Fruit fly (Drosophila melanogaster) whole organism, embryonic: ENCODE results near the gene CG14420.
A peak's percentile ranks its signal among the peaks of the same experiment; 100 is the strongest.

ENCODE experiments used
- Atf-2 ChIP-seq: fragments of 200-800 bp; sonication (Bioruptor generic); optimal IDR thresholded peaks from 2 replicates; lab custom pipeline; 2016; ENCODE audit warnings: missing biosample characterization, missing genetic modification characterization
- CG10209 ChIP-seq: fragments of 200-800 bp; sonication (Bioruptor generic); optimal IDR thresholded peaks from 3 replicates; lab custom pipeline; 2017; ENCODE audit warnings: missing biosample characterization, mild to moderate bottlenecking, missing genetic modification characterization, missing genetic modification reagents
- CG10979 ChIP-seq: fragments of 200-800 bp; sonication (Bioruptor generic); optimal IDR thresholded peaks from 2 replicates; lab custom pipeline; 2018; ENCODE audit warnings: missing biosample characterization, mild to moderate bottlenecking, missing genetic modification characterization, moderate library complexity
- CG13775 ChIP-seq: fragments of 200-800 bp; sonication (Bioruptor generic); optimal IDR thresholded peaks from 3 replicates; lab custom pipeline; 2017; ENCODE audit warnings: missing biosample characterization, mild to moderate bottlenecking, missing genetic modification characterization
- CG14965 ChIP-seq: fragments of 200-800 bp; sonication (Bioruptor generic); optimal IDR thresholded peaks from 2 replicates; lab custom pipeline; 2016; ENCODE audit warnings: missing biosample characterization, missing genetic modification characterization, borderline replicate concordance
- CG2875 ChIP-seq: fragments of 200-800 bp; sonication (Bioruptor generic); optimal IDR thresholded peaks from 2 replicates; lab custom pipeline; 2017; ENCODE audit warnings: missing biosample characterization, mild to moderate bottlenecking, missing genetic modification characterization, missing genetic modification reagents
- CG30403 ChIP-seq: fragments of 200-800 bp; sonication (Bioruptor generic); optimal IDR thresholded peaks from 3 replicates; lab custom pipeline; 2016; ENCODE audit warnings: missing biosample characterization, missing genetic modification characterization
- CG31441 ChIP-seq: fragments of 200-800 bp; sonication (Bioruptor generic); IDR thresholded peaks from 2 replicates; pipeline ENCODE4 v1.3.6; 2022; ENCODE audit warnings: missing biosample characterization, missing genetic modification characterization
- CG3407 ChIP-seq: fragments of 200-800 bp; sonication (Bioruptor generic); optimal IDR thresholded peaks from 2 replicates; lab custom pipeline; 2018; ENCODE audit warnings: missing biosample characterization, mild to moderate bottlenecking, missing genetic modification characterization
- CG34422 ChIP-seq: fragments of 200-800 bp; sonication (Bioruptor generic); IDR thresholded peaks from 3 replicates; pipeline ENCODE4 v1.3.6; 2022; ENCODE audit warnings: missing biosample characterization, missing genetic modification characterization
- CG4854 ChIP-seq: fragments of 200-800 bp; sonication (Bioruptor generic); optimal IDR thresholded peaks from 2 replicates; lab custom pipeline; 2016; ENCODE audit warnings: missing biosample characterization, missing genetic modification characterization, inconsistent platforms
- CG6175 ChIP-seq: fragments of 200-800 bp; sonication (Bioruptor generic); IDR thresholded peaks from 3 replicates; pipeline ENCODE4 v1.3.6; 2022; ENCODE audit warnings: missing biosample characterization, missing genetic modification characterization
- CG6813 ChIP-seq: fragments of 200-800 bp; sonication (Bioruptor generic); optimal IDR thresholded peaks from 2 replicates; lab custom pipeline; 2017; ENCODE audit warnings: missing biosample characterization, missing genetic modification characterization, mild to moderate bottlenecking, moderate library complexity, missing genetic modification reagents
- CG6854 ChIP-seq: fragments of 200-800 bp; sonication (Bioruptor generic); optimal IDR thresholded peaks from 3 replicates; lab custom pipeline; 2017; ENCODE audit warnings: missing biosample characterization, mild to moderate bottlenecking, missing genetic modification characterization
- CG8359 ChIP-seq: fragments of 200-800 bp; sonication (Bioruptor generic); optimal IDR thresholded peaks from 2 replicates; lab custom pipeline; 2017; ENCODE audit warnings: missing biosample characterization, mild to moderate bottlenecking, missing genetic modification characterization, borderline replicate concordance
- CG8924 ChIP-seq: fragments of 200-800 bp; optimal IDR thresholded peaks from 3 replicates; lab custom pipeline; 2019; ENCODE audit warnings: missing biosample characterization, mild to moderate bottlenecking, missing genetic modification characterization, moderate library complexity
- CoRest ChIP-seq: fragments of 200-800 bp; sonication (Bioruptor generic); optimal IDR thresholded peaks from 3 replicates; lab custom pipeline; 2018; ENCODE audit warnings: missing biosample characterization, mild to moderate bottlenecking, missing genetic modification characterization, moderate library complexity
- Dip2 ChIP-seq: fragments of 200-800 bp; sonication (Bioruptor generic); IDR thresholded peaks from 2 replicates; pipeline ENCODE4 v1.3.6; 2022; ENCODE audit warnings: missing biosample characterization, missing genetic modification characterization
- Dref ChIP-seq: fragments of 200-800 bp; sonication (Bioruptor generic); IDR thresholded peaks from 2 replicates; pipeline ENCODE4 v1.3.6; 2022; ENCODE audit warnings: missing biosample characterization, missing genetic modification characterization
- E2f2 ChIP-seq: fragments of 200-800 bp; sonication (Bioruptor generic); IDR thresholded peaks from 2 replicates; pipeline ENCODE4 v1.3.6; 2022; ENCODE audit warnings: missing biosample characterization, missing genetic modification characterization
- ERR ChIP-seq: fragments of 200-800 bp; sonication (Bioruptor generic); optimal IDR thresholded peaks from 2 replicates; lab custom pipeline; 2016; ENCODE audit warnings: missing biosample characterization, missing genetic modification characterization
- Lpt ChIP-seq: fragments of >200 bp; optimal IDR thresholded peaks from 2 replicates; lab custom pipeline; 2018; ENCODE audit warnings: missing biosample characterization, missing genetic modification characterization
- Mes4 ChIP-seq: fragments of 200-800 bp; sonication (Bioruptor generic); optimal IDR thresholded peaks from 2 replicates; lab custom pipeline; 2016; ENCODE audit warnings: missing biosample characterization, missing genetic modification characterization
- Nf-YB ChIP-seq: fragments of 200-800 bp; sonication (Bioruptor generic); optimal IDR thresholded peaks from 3 replicates; lab custom pipeline; 2019; ENCODE audit warnings: missing biosample characterization, mild to moderate bottlenecking, missing genetic modification characterization, moderate library complexity
- Nf-YC ChIP-seq: fragments of 200-800 bp; optimal IDR thresholded peaks from 3 replicates; lab custom pipeline; 2019; ENCODE audit warnings: missing biosample characterization, mild to moderate bottlenecking, missing genetic modification characterization, moderate library complexity
- Opbp ChIP-seq: fragments of 200-800 bp; sonication (Bioruptor generic); IDR thresholded peaks from 3 replicates; pipeline ENCODE4 v1.3.6; 2022; ENCODE audit warnings: missing biosample characterization, missing genetic modification characterization; ENCODE audit not compliant: partially characterized antibody
- PHDP ChIP-seq: fragments of 200-800 bp; sonication (Bioruptor generic); optimal IDR thresholded peaks from 3 replicates; lab custom pipeline; 2018; ENCODE audit warnings: missing biosample characterization, mild to moderate bottlenecking, missing genetic modification characterization, moderate library complexity
- Sox100B ChIP-seq: fragments of 200-800 bp; sonication (Bioruptor generic); optimal IDR thresholded peaks from 3 replicates; lab custom pipeline; 2018; ENCODE audit warnings: missing biosample characterization, mild to moderate bottlenecking, missing genetic modification characterization
- Tbp ChIP-seq: fragments of >200 bp; optimal IDR thresholded peaks from 2 replicates; lab custom pipeline; 2018; ENCODE audit warnings: missing biosample characterization, missing genetic modification characterization
- Xrp1 ChIP-seq: fragments of 200-800 bp; sonication (Bioruptor generic); IDR thresholded peaks from 2 replicates; pipeline ENCODE4 v1.3.6; 2022; ENCODE audit warnings: missing biosample characterization, missing genetic modification characterization
- cas ChIP-seq: fragments of 200-800 bp; sonication (Bioruptor generic); IDR thresholded peaks from 2 replicates; pipeline ENCODE4 v1.3.6; 2022; ENCODE audit warnings: missing biosample characterization, missing genetic modification characterization
- caup ChIP-seq: fragments of 200-800 bp; sonication (Bioruptor generic); optimal IDR thresholded peaks from 3 replicates; lab custom pipeline; 2017; ENCODE audit warnings: missing biosample characterization, mild to moderate bottlenecking, missing genetic modification characterization, moderate library complexity; ENCODE audit not compliant: severe bottlenecking
- gem ChIP-seq: fragments of 200-800 bp; sonication (Bioruptor generic); optimal IDR thresholded peaks from 2 replicates; lab custom pipeline; 2019; ENCODE audit warnings: missing biosample characterization, mild to moderate bottlenecking, missing genetic modification characterization, moderate library complexity
- gfzf ChIP-seq: fragments of 200-800 bp; sonication (Bioruptor generic); optimal IDR thresholded peaks from 2 replicates; lab custom pipeline; 2016; ENCODE audit warnings: missing biosample characterization, mild to moderate bottlenecking, missing genetic modification characterization, moderate library complexity
- grau ChIP-seq: fragments of 200-800 bp; optimal IDR thresholded peaks from 3 replicates; lab custom pipeline; 2019; ENCODE audit warnings: missing biosample characterization, mild to moderate bottlenecking, missing genetic modification characterization, moderate library complexity
- grn ChIP-seq: fragments of 200-800 bp; sonication (Bioruptor generic); optimal IDR thresholded peaks from 3 replicates; lab custom pipeline; 2017; ENCODE audit warnings: missing biosample characterization, missing genetic modification characterization
- jing ChIP-seq: fragments of 200-800 bp; sonication (Bioruptor generic); optimal IDR thresholded peaks from 2 replicates; lab custom pipeline; 2018; ENCODE audit warnings: missing biosample characterization, mild to moderate bottlenecking, missing genetic modification characterization
- lola ChIP-seq, 3 experiments: fragments of >200 bp in 2 of 3; fragments of 200-800 bp in 1 of 3; sonication (Bioruptor generic) in 1 of 3; optimal IDR thresholded peaks; 2 replicates each; lab custom pipeline; 2017 to 2019; ENCODE audit warnings: missing biosample characterization in 3 of 3, missing genetic modification characterization in 3 of 3, mild to moderate bottlenecking in 1 of 3, moderate library complexity in 1 of 3
- luna ChIP-seq: fragments of 200-800 bp; sonication (Bioruptor generic); optimal IDR thresholded peaks from 2 replicates; lab custom pipeline; 2016; ENCODE audit warnings: missing biosample characterization, missing genetic modification characterization
- otp ChIP-seq: fragments of 200-800 bp; sonication (Bioruptor generic); IDR thresholded peaks from 3 replicates; pipeline ENCODE4, ENCODE4 v1.3.6; 2022; ENCODE audit warnings: missing biosample characterization, missing genetic modification characterization
- p53 ChIP-seq: fragments of 200-800 bp; sonication (Bioruptor generic); optimal IDR thresholded peaks from 2 replicates; lab custom pipeline; 2016; ENCODE audit warnings: missing biosample characterization, missing genetic modification characterization
- phol ChIP-seq: fragments of 200-800 bp; sonication (Bioruptor generic); optimal IDR thresholded peaks from 3 replicates; lab custom pipeline; 2018; ENCODE audit warnings: missing biosample characterization, mild to moderate bottlenecking, missing genetic modification characterization, moderate library complexity
- sc ChIP-seq, 3 experiments: fragments of >200 bp in 2 of 3; fragments of 200-800 bp in 1 of 3; sonication (Bioruptor generic) in 1 of 3; optimal IDR thresholded peaks; 2 replicates in 2 of 3; 3 replicates in 1 of 3; lab custom pipeline; 2017; ENCODE audit warnings: mild to moderate bottlenecking in 1 of 3, missing biosample characterization in 1 of 3, missing genetic modification characterization in 1 of 3, missing genetic modification reagents in 1 of 3
- scrt ChIP-seq: fragments of 200-800 bp; sonication (Bioruptor generic); optimal IDR thresholded peaks from 2 replicates; lab custom pipeline; 2018; ENCODE audit warnings: missing biosample characterization, mild to moderate bottlenecking, missing genetic modification characterization, moderate library complexity
- sqz ChIP-seq: fragments of 200-800 bp; sonication (Bioruptor generic); optimal IDR thresholded peaks from 3 replicates; lab custom pipeline; 2018; ENCODE audit warnings: missing biosample characterization, mild to moderate bottlenecking, missing genetic modification characterization
- ssp ChIP-seq: fragments of 200-800 bp; sonication (Bioruptor generic); IDR thresholded peaks from 2 replicates; pipeline ENCODE4 v1.3.6; 2022; ENCODE audit warnings: missing biosample characterization, missing genetic modification characterization
- stwl ChIP-seq: fragments of 200-800 bp; sonication (Bioruptor generic); optimal IDR thresholded peaks from 3 replicates; lab custom pipeline; 2018; ENCODE audit warnings: missing biosample characterization, mild to moderate bottlenecking, missing genetic modification characterization, moderate library complexity
- tna ChIP-seq: fragments of 200-800 bp; sonication (Bioruptor generic); IDR thresholded peaks from 2 replicates; pipeline ENCODE4 v1.3.6; 2022; ENCODE audit warnings: missing biosample characterization, missing genetic modification characterization; ENCODE audit not compliant: partially characterized antibody

CG14420 gene

DNA sequence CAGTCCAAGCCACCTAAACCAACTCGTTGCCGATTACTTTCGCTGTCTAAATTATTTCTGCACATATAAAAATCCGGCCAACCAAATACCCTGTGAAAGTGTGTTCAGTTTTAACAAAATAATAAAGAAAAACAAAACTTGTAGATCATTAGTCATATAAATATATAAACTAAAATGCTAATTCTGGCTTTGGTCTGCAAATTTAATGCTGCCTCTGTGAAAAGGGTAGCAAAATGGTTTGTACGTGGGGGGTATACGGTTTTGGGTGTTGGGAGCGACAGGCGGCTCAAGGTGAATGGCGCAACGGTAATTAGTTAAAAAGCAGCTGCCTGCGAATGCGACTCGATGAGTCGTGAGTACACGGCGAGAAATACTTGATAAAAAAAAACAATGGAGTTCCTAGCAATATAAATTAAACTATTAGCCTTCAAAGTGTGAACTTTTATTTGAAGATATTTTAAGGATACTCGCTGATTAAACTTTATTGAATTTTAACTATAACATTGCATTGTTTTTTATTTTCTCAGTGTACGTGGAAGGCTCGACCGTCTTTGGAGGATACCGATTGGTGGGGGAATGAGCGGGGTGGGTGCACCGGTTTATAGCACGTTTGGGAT is 39.3 kb downstream of the CG14420 start (continued):
- TF ChIP-seq CG8924 (tag; lab: Kevin White, UChicago): no peak
- no peak for TF ChIP-seq tna
- no peak for TF ChIP-seq grn (GFP tag; lab: Kevin White, UChicago)
- peak; percentile 32 for TF ChIP-seq CG13775 (GFP tag; lab: Kevin White, UChicago)
- TF ChIP-seq Atf-2 (GFP tag; lab: Kevin White, UChicago): no peak
- 0 out of 2 replicates have a peak, but pooled peaks have one; percentile 16 for TF ChIP-seq ssp (GFP tag; lab: Robert Waterston, UW)
- TF ChIP-seq Nf-YC (tag; lab: Kevin White, UChicago): no peak
- TF ChIP-seq CG8359: peak; percentile 10
- TF ChIP-seq gfzf: no peak
- TF ChIP-seq CG4854 (GFP tag; lab: Kevin White, UChicago): no peak
- TF ChIP-seq Dip2: no peak
- no peak for TF ChIP-seq p53 (GFP tag; lab: Kevin White, UChicago)
- TF ChIP-seq grau (tag; lab: Kevin White, UChicago): peak; percentile 2
- no peak for TF ChIP-seq CG14965
- no peak for TF ChIP-seq Opbp
- no peak for TF ChIP-seq caup (GFP tag; lab: Kevin White, UChicago)
- TF ChIP-seq Lpt (GFP tag; lab: Kevin White, UChicago): no peak
- TF ChIP-seq CG34422: 0 out of 3 replicates have a peak, but pooled peaks have one; percentile 6
- peak; percentile 13 for TF ChIP-seq CG3407
- no peak for TF ChIP-seq ERR (GFP tag; lab: Kevin White, UChicago)
- TF ChIP-seq luna (GFP tag; lab: Kevin White, UChicago): no peak
- TF ChIP-seq CG10209 (GFP tag; lab: Kevin White, UChicago): peak; percentile 44
- TF ChIP-seq Nf-YB (GFP tag; lab: Kevin White, UChicago): peak; percentile 9
- TF ChIP-seq scrt (GFP tag; lab: Kevin White, UChicago): peak; percentile 6
- no peak for TF ChIP-seq CG2875 (GFP tag; lab: Kevin White, UChicago)
- TF ChIP-seq cas (GFP tag; lab: Robert Waterston, UW): no peak
- TF ChIP-seq CG10979 (tag; lab: Kevin White, UChicago): peak; percentile 67
- no peak for TF ChIP-seq Mes4 (GFP tag; lab: Kevin White, UChicago)
- TF ChIP-seq sc (optimal IDR thresholded peaks at IDR 0.05; lab: Kevin White, UChicago): no peak
- TF ChIP-seq sc (GFP tag; optimal IDR thresholded peaks at IDR 0.05; lab: Kevin White, UChicago): no peak
- TF ChIP-seq jing: no peak
- peak; percentile 5 for TF ChIP-seq CoRest (tag; lab: Kevin White, UChicago)
- peak; percentile 38; the same call in 1 of the 2 replicates for TF ChIP-seq E2f2 (GFP tag; lab: Robert Waterston, UW)
- TF ChIP-seq PHDP (tag; lab: Kevin White, UChicago): peak; percentile 25
- TF ChIP-seq CG6854 (GFP tag; lab: Kevin White, UChicago): no peak
- peak; percentile 49 for TF ChIP-seq CG30403 (GFP tag; lab: Kevin White, UChicago)
- TF ChIP-seq phol (tag; lab: Kevin White, UChicago): peak; percentile 60
- TF ChIP-seq CG31441 (GFP tag; lab: Robert Waterston, UW): peak; percentile 52; the same call in 1 of the 2 replicates
- TF ChIP-seq Sox100B: peak; percentile 27
- no peak for TF ChIP-seq Tbp (GFP tag; lab: Kevin White, UChicago)
- peak; percentile 65 for TF ChIP-seq gem (tag; lab: Kevin White, UChicago)
- peak in 1 of 3 experiments; percentile 51 for TF ChIP-seq lola (GFP tag; optimal IDR thresholded peaks at IDR 0.05; lab: Kevin White, UChicago)
- TF ChIP-seq CG6813 (GFP tag; lab: Kevin White, UChicago): peak; percentile 18
- no peak for TF ChIP-seq Dref (GFP tag; lab: Robert Waterston, UW)
- TF ChIP-seq CG6175 (GFP tag; lab: Robert Waterston, UW): no peak
- no peak for TF ChIP-seq sqz
- TF ChIP-seq Xrp1: peak; percentile 65
- 0 out of 3 replicates have a peak, but pooled peaks have one; percentile 23 for TF ChIP-seq otp
- peak; percentile 24 for TF ChIP-seq stwl (tag; lab: Kevin White, UChicago)
